Fruit fly (Drosophila melanogaster) whole organism, embryonic: Measurements from ENCODE around the gene Gdh.

Source experiments
- Blimp-1 ChIP-seq: fragments of 200-800 bp; sonication (Bioruptor generic); optimal IDR thresholded peaks from 3 replicates; lab custom pipeline; 2018; ENCODE audit warnings: missing biosample characterization, missing genetic modification characterization, mild to moderate bottlenecking, moderate library complexity, missing genetic modification reagents
- CG1024 ChIP-seq: fragments of 200-800 bp; sonication (Bioruptor generic); IDR thresholded peaks from 2 replicates; pipeline ENCODE4 v1.3.6; 2022; ENCODE audit warnings: missing biosample characterization, missing genetic modification characterization
- CG10366 ChIP-seq: fragments of 200-800 bp; sonication (Bioruptor generic); IDR thresholded peaks from 2 replicates; pipeline ENCODE4 v1.3.6; 2022; ENCODE audit warnings: missing biosample characterization, missing genetic modification characterization
- CG11723 ChIP-seq: fragments of 200-800 bp; sonication (Bioruptor generic); optimal IDR thresholded peaks from 2 replicates; lab custom pipeline; 2017; ENCODE audit warnings: missing biosample characterization, mild to moderate bottlenecking, missing genetic modification characterization
- CG13123 ChIP-seq: fragments of 200-800 bp; sonication (Bioruptor generic); optimal IDR thresholded peaks from 2 replicates; lab custom pipeline; 2016; ENCODE audit warnings: missing biosample characterization, missing genetic modification characterization
- CG13775 ChIP-seq: fragments of 200-800 bp; sonication (Bioruptor generic); optimal IDR thresholded peaks from 3 replicates; lab custom pipeline; 2017; ENCODE audit warnings: missing biosample characterization, mild to moderate bottlenecking, missing genetic modification characterization
- CG17359 ChIP-seq: fragments of 200-800 bp; sonication (Bioruptor generic); optimal IDR thresholded peaks from 3 replicates; lab custom pipeline; 2018; ENCODE audit warnings: missing biosample characterization, mild to moderate bottlenecking, missing genetic modification characterization, moderate library complexity
- CG18599 ChIP-seq: fragments of 200-800 bp; sonication (Bioruptor generic); optimal IDR thresholded peaks from 3 replicates; lab custom pipeline; 2017; ENCODE audit warnings: missing biosample characterization, missing genetic modification characterization, mild to moderate bottlenecking, moderate library complexity, missing genetic modification reagents
- CG18764 ChIP-seq: fragments of 200-800 bp; sonication (Bioruptor generic); optimal IDR thresholded peaks from 3 replicates; lab custom pipeline; 2016; ENCODE audit warnings: missing biosample characterization, missing genetic modification characterization
- CG2116 ChIP-seq: fragments of 200-800 bp; sonication (Bioruptor generic); optimal IDR thresholded peaks from 3 replicates; lab custom pipeline; 2018; ENCODE audit warnings: missing biosample characterization, mild to moderate bottlenecking, missing genetic modification characterization
- CG2120 ChIP-seq: fragments of 200-800 bp; sonication (Bioruptor generic); optimal IDR thresholded peaks from 3 replicates; lab custom pipeline; 2016; ENCODE audit warnings: missing biosample characterization, missing genetic modification characterization
- CG2712 ChIP-seq: fragments of 200-800 bp; optimal IDR thresholded peaks from 3 replicates; lab custom pipeline; 2019; ENCODE audit warnings: missing biosample characterization, mild to moderate bottlenecking, missing genetic modification characterization, moderate library complexity
- CG30403 ChIP-seq: fragments of 200-800 bp; sonication (Bioruptor generic); optimal IDR thresholded peaks from 3 replicates; lab custom pipeline; 2016; ENCODE audit warnings: missing biosample characterization, missing genetic modification characterization
- CG3163 ChIP-seq: fragments of 200-800 bp; sonication (Bioruptor generic); optimal IDR thresholded peaks from 3 replicates; lab custom pipeline; 2016; ENCODE audit warnings: missing biosample characterization, missing genetic modification characterization
- CG3995 ChIP-seq: fragments of 200-800 bp; sonication (Bioruptor generic); optimal IDR thresholded peaks from 3 replicates; lab custom pipeline; 2016; ENCODE audit warnings: missing biosample characterization, missing genetic modification characterization
- CG42726 ChIP-seq: fragments of 200-800 bp; sonication (Bioruptor generic); IDR thresholded peaks from 2 replicates; pipeline ENCODE4 v1.3.6; 2022; ENCODE audit warnings: missing biosample characterization, missing genetic modification characterization; ENCODE audit not compliant: partially characterized antibody
- CG4730 ChIP-seq: fragments of 200-800 bp; sonication (Bioruptor generic); IDR thresholded peaks from 2 replicates; pipeline ENCODE4 v1.3.6; 2022; ENCODE audit warnings: missing biosample characterization, missing genetic modification characterization
- CG8478 ChIP-seq: fragments of >200 bp; optimal IDR thresholded peaks from 2 replicates; lab custom pipeline; 2018
- CG9437 ChIP-seq: fragments of 200-800 bp; sonication (Bioruptor generic); optimal IDR thresholded peaks from 2 replicates; lab custom pipeline; 2018; ENCODE audit warnings: missing biosample characterization, mild to moderate bottlenecking, missing genetic modification characterization
- CHES-1-like ChIP-seq: fragments of 200-800 bp; sonication (Bioruptor generic); optimal IDR thresholded peaks from 2 replicates; lab custom pipeline; 2016; ENCODE audit warnings: missing biosample characterization, missing genetic modification characterization
- CkIIα-i1 ChIP-seq: fragments of 200-800 bp; sonication (Bioruptor generic); IDR thresholded peaks from 2 replicates; pipeline ENCODE4 v1.3.6; 2022; ENCODE audit warnings: missing biosample characterization, missing genetic modification characterization
- Doc2 ChIP-seq: fragments of 200-800 bp; sonication (Bioruptor generic); IDR thresholded peaks from 2 replicates; pipeline ENCODE4 v1.3.6; 2022; ENCODE audit warnings: missing biosample characterization, missing genetic modification characterization
- Drgx ChIP-seq: fragments of 200-800 bp; sonication (Bioruptor generic); IDR thresholded peaks from 2 replicates; pipeline ENCODE4 v1.3.6; 2022; ENCODE audit warnings: missing biosample characterization, missing genetic modification characterization
- Elba2 ChIP-seq: fragments of 200-800 bp; sonication (Bioruptor generic); optimal IDR thresholded peaks from 3 replicates; lab custom pipeline; 2016; ENCODE audit warnings: missing biosample characterization, missing genetic modification characterization
- Gsc ChIP-seq: fragments of 200-800 bp; sonication (Bioruptor generic); IDR thresholded peaks from 2 replicates; pipeline ENCODE4 v1.3.6; 2022; ENCODE audit warnings: missing biosample characterization, missing genetic modification characterization
- Hand ChIP-seq: fragments of 200-800 bp; sonication (Bioruptor generic); optimal IDR thresholded peaks from 2 replicates; lab custom pipeline; 2017; ENCODE audit warnings: mild to moderate bottlenecking, missing biosample characterization, missing genetic modification reagents, missing genetic modification characterization
- MTF-1 ChIP-seq: fragments of 200-800 bp; sonication (Bioruptor generic); optimal IDR thresholded peaks from 2 replicates; lab custom pipeline; 2018; ENCODE audit warnings: missing biosample characterization, mild to moderate bottlenecking, missing genetic modification characterization, borderline replicate concordance
- Scr ChIP-seq: fragments of 200-800 bp; sonication (Bioruptor generic); IDR thresholded peaks from 2 replicates; pipeline ENCODE4 v1.3.6; 2022; ENCODE audit warnings: missing biosample characterization, missing genetic modification characterization; ENCODE audit not compliant: partially characterized antibody
- Side ChIP-seq: fragments of 200-800 bp; sonication (Bioruptor generic); optimal IDR thresholded peaks from 2 replicates; lab custom pipeline; 2016; ENCODE audit warnings: missing biosample characterization, missing genetic modification characterization
- Xbp1 ChIP-seq: fragments of 200-800 bp; sonication (Bioruptor generic); optimal IDR thresholded peaks from 3 replicates; lab custom pipeline; 2016; ENCODE audit warnings: missing biosample characterization, mild to moderate bottlenecking, missing genetic modification characterization
- ash1 ChIP-seq: fragments of 200-800 bp; sonication (Bioruptor generic); optimal IDR thresholded peaks from 2 replicates; lab custom pipeline; 2018; ENCODE audit warnings: missing biosample characterization, mild to moderate bottlenecking, missing genetic modification characterization
- bbx ChIP-seq: fragments of 200-800 bp; sonication (Bioruptor generic); IDR thresholded peaks from 2 replicates; pipeline ENCODE4 v1.3.6; 2022; ENCODE audit warnings: missing biosample characterization, missing genetic modification characterization; ENCODE audit not compliant: partially characterized antibody
- cato ChIP-seq: fragments of 200-800 bp; sonication (Bioruptor generic); optimal IDR thresholded peaks from 2 replicates; lab custom pipeline; 2016; ENCODE audit warnings: missing biosample characterization, missing genetic modification characterization, borderline replicate concordance
- croc ChIP-seq: fragments of 200-800 bp; sonication (Bioruptor generic); conservative IDR thresholded peaks from 3 replicates; pipeline ENCODE4 v1.3.6; 2022; ENCODE audit warnings: missing biosample characterization, missing genetic modification characterization
- cwo ChIP-seq: fragments of 200-800 bp; sonication (Bioruptor generic); optimal IDR thresholded peaks from 3 replicates; lab custom pipeline; 2017; ENCODE audit warnings: missing biosample characterization, missing genetic modification characterization, mild to moderate bottlenecking, moderate library complexity, missing genetic modification reagents
- fd102C ChIP-seq: fragments of 200-800 bp; sonication (Bioruptor generic); optimal IDR thresholded peaks from 2 replicates; lab custom pipeline; 2018; ENCODE audit warnings: missing biosample characterization, mild to moderate bottlenecking, missing genetic modification characterization, moderate library complexity
- fru ChIP-seq: fragments of >200 bp; optimal IDR thresholded peaks from 2 replicates; lab custom pipeline; 2017
- fu2 ChIP-seq: fragments of 200-800 bp; sonication (Bioruptor generic); optimal IDR thresholded peaks from 2 replicates; lab custom pipeline; 2016; ENCODE audit warnings: missing biosample characterization, missing genetic modification characterization
- inv ChIP-seq: fragments of 200-800 bp; sonication (Bioruptor generic); IDR thresholded peaks from 2 replicates; pipeline ENCODE4 v1.3.6; 2022; ENCODE audit warnings: missing biosample characterization, missing genetic modification characterization; ENCODE audit not compliant: partially characterized antibody
- kah ChIP-seq: fragments of 200-800 bp; sonication (Bioruptor generic); optimal IDR thresholded peaks from 2 replicates; lab custom pipeline; 2018; ENCODE audit warnings: missing biosample characterization, mild to moderate bottlenecking, missing genetic modification characterization
- lbe ChIP-seq: fragments of 200-800 bp; sonication (Bioruptor generic); optimal IDR thresholded peaks from 2 replicates; lab custom pipeline; 2016; ENCODE audit warnings: missing biosample characterization, mild to moderate bottlenecking, missing genetic modification characterization
- lmd ChIP-seq: fragments of 200-800 bp; sonication (Bioruptor generic); IDR thresholded peaks from 2 replicates; pipeline ENCODE4 v1.3.6; 2022; ENCODE audit warnings: missing biosample characterization, missing genetic modification characterization
- onecut ChIP-seq: fragments of 200-800 bp; sonication (Bioruptor generic); IDR thresholded peaks from 2 replicates; pipeline ENCODE4 v1.3.6; 2022; ENCODE audit warnings: missing biosample characterization, missing genetic modification characterization
- pan ChIP-seq, 4 experiments: fragments of >200 bp in 3 of 4; fragments of 200-800 bp in 1 of 4; sonication (Bioruptor generic) in 1 of 4; optimal IDR thresholded peaks in 3 of 4; IDR thresholded peaks in 1 of 4; 2 replicates each; pipeline versions ENCODE4 v1.3.6 to Lab custom; 2017 to 2022; ENCODE audit warnings: missing biosample characterization in 2 of 4, missing genetic modification characterization in 2 of 4, mixed read lengths in 1 of 4
- row ChIP-seq: fragments of 200-800 bp; sonication (Bioruptor generic); IDR thresholded peaks from 3 replicates; pipeline ENCODE4 v1.3.6; 2022; ENCODE audit warnings: missing biosample characterization, missing genetic modification characterization
- sob ChIP-seq: fragments of 200-800 bp; sonication (Bioruptor generic); IDR thresholded peaks from 2 replicates; pipeline ENCODE4 v1.3.6; 2022; ENCODE audit warnings: missing biosample characterization, missing genetic modification characterization
- stwl ChIP-seq: fragments of 200-800 bp; sonication (Bioruptor generic); optimal IDR thresholded peaks from 3 replicates; lab custom pipeline; 2018; ENCODE audit warnings: missing biosample characterization, mild to moderate bottlenecking, missing genetic modification characterization, moderate library complexity
- tio ChIP-seq: fragments of 200-800 bp; sonication (Bioruptor generic); optimal IDR thresholded peaks from 2 replicates; lab custom pipeline; 2017; ENCODE audit warnings: missing biosample characterization, missing genetic modification characterization, inconsistent platforms
- tup ChIP-seq: fragments of 200-800 bp; sonication (Bioruptor generic); optimal IDR thresholded peaks from 2 replicates; lab custom pipeline; 2016; ENCODE audit warnings: missing biosample characterization, mild to moderate bottlenecking, missing genetic modification characterization, moderate library complexity
- yki ChIP-seq: fragments of >200 bp; optimal IDR thresholded peaks from 3 replicates; lab custom pipeline; 2018
- zen2 ChIP-seq: fragments of 200-800 bp; sonication (Bioruptor generic); IDR thresholded peaks from 3 replicates; pipeline ENCODE4 v1.3.6; 2022; ENCODE audit warnings: missing biosample characterization, missing genetic modification characterization; ENCODE audit not compliant: partially characterized antibody

The Gdh gene

DNA sequence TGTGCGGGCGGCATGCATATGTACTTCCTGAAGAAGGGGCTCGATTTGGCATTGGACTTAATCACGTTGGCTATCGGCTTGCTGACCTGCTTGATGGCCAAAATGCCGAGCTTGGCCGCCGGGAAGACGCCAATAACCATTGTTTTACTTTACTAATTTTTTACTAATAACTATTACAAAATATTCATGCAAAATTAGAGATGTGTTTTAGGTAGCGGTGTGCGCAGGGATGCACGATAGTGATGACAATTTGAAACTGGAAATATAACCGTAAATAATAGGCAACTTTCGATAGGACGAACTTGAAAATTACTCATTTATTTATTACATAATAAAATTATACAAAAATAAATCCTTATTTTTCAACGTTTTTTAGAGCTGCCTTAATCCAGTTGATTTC, 15.5 kb downstream of the Gdh start, which contains the start of gene CG13601 (continued):
- TF ChIP-seq row (GFP tag; lab: Robert Waterston, UW) (peak; percentile 84), CG8478 (lab: Kevin White, UChicago) (no peak), Elba2 (GFP tag; lab: Kevin White, UChicago) (no peak), CG3995 (peak; percentile 24), CG4730 (GFP tag; lab: Robert Waterston, UW) (peak; percentile 27; the same call in 1 of the 2 replicates), ash1 (GFP tag; lab: Kevin White, UChicago) (no peak), fd102C (GFP tag; lab: Kevin White, UChicago) (no peak), CkIIα-i1 (no peak), Gsc (GFP tag; lab: Robert Waterston, UW) (no peak), CHES-1-like (GFP tag; lab: Kevin White, UChicago) (no peak), CG2120 (peak; percentile 55), kah (GFP tag; lab: Kevin White, UChicago) (no peak), yki (no peak), CG2712 (tag; lab: Kevin White, UChicago) (peak; percentile 27), CG13775 (peak; percentile 15), zen2 (peak; percentile 51; the same call in 1 of the 3 replicates), CG3163 (GFP tag; lab: Kevin White, UChicago) (no peak), CG30403 (peak; percentile 49), cwo (no peak), CG2116 (GFP tag; lab: Kevin White, UChicago) (peak; percentile 25), MTF-1 (GFP tag; lab: Kevin White, UChicago) (no peak), bbx (GFP tag; lab: Robert Waterston, UW) (peak; percentile 83), tio (GFP tag; lab: Kevin White, UChicago) (no peak), Doc2 (GFP tag; lab: Robert Waterston, UW) (no peak), CG1024 (GFP tag; lab: Robert Waterston, UW) (no peak), pan (optimal IDR thresholded peaks at IDR 0.05; lab: Kevin White, UChicago) (no peak), pan (GFP tag; optimal IDR thresholded peaks at IDR 0.05 in 1 of 2, IDR thresholded peaks at IDR 0.05 in 1 of 2) (peak in 1 of 2 experiments; percentile 35), fu2 (GFP tag; lab: Kevin White, UChicago) (no peak), Xbp1 (GFP tag; lab: Kevin White, UChicago) (peak; percentile 53), tup (GFP tag; lab: Kevin White, UChicago) (no peak), cato (no peak), croc (no peak), Side (GFP tag; lab: Kevin White, UChicago) (no peak), CG9437 (GFP tag; lab: Kevin White, UChicago) (no peak), Blimp-1 (no peak), inv (peak; percentile 72), fru (lab: Kevin White, UChicago) (no peak), lbe (peak; percentile 34), CG13123 (GFP tag; lab: Kevin White, UChicago) (no peak), sob (peak; percentile 20; the same call in 1 of the 2 replicates), CG18599 (no peak), CG11723 (no peak), onecut (GFP tag; lab: Robert Waterston, UW) (no peak), Scr (GFP tag; lab: Robert Waterston, UW) (peak; percentile 84), CG10366 (GFP tag; lab: Robert Waterston, UW) (peak; percentile 20; the same call in 1 of the 2 replicates), CG17359 (tag; lab: Kevin White, UChicago) (peak; percentile 23), Hand (GFP tag; lab: Kevin White, UChicago) (no peak), stwl (tag; lab: Kevin White, UChicago) (peak; percentile 30), lmd (GFP tag; lab: Robert Waterston, UW) (peak; percentile 48; the same call in 1 of the 2 replicates), CG42726 (GFP tag; lab: Robert Waterston, UW) (peak; percentile 46; the same call in 1 of the 2 replicates), CG18764 (GFP tag; lab: Kevin White, UChicago) (no peak), Drgx (no peak)
